Worm (Caenorhabditis elegans) whole organism, mixed stage, embryonic: ENCODE results near the gene nhr-286.

Source experiments
- bed-3 ChIP-seq: fragments of 200-800 bp; sonication (Bioruptor generic); optimal IDR thresholded peaks from 3 replicates; lab custom pipeline; 2018; ENCODE audit warnings: mild to moderate bottlenecking, missing genetic modification characterization, moderate library complexity, missing compliant biosample characterization
- ceh-39 ChIP-seq: fragments of 150-350 bp; optimal IDR thresholded peaks from 2 replicates; lab custom pipeline; 2014; ENCODE audit warnings: missing biosample characterization, missing genetic modification characterization
- ceh-43 ChIP-seq: fragments of 200-800 bp; sonication (Bioruptor generic); optimal IDR thresholded peaks from 2 replicates; lab custom pipeline; 2018; ENCODE audit warnings: mild to moderate bottlenecking, missing genetic modification characterization, moderate library complexity, missing compliant biosample characterization
- ceh-83 ChIP-seq: fragments of 200-800 bp; sonication (Bioruptor generic); optimal IDR thresholded peaks from 2 replicates; lab custom pipeline; 2018; ENCODE audit warnings: mild to moderate bottlenecking, missing genetic modification characterization, missing compliant biosample characterization
- ces-1 ChIP-seq: fragments of 150-350 bp; optimal IDR thresholded peaks from 2 replicates; lab custom pipeline; 2014; ENCODE audit warnings: missing biosample characterization, missing genetic modification reagents, missing genetic modification characterization
- cnd-1 ChIP-seq: fragments of 200-800 bp; sonication (Bioruptor generic); optimal IDR thresholded peaks from 2 replicates; lab custom pipeline; 2018; ENCODE audit warnings: mild to moderate bottlenecking, missing genetic modification characterization, missing compliant biosample characterization
- drap-1 ChIP-seq: fragments of 200-800 bp; sonication (Bioruptor generic); optimal IDR thresholded peaks from 3 replicates; lab custom pipeline; 2018; ENCODE audit warnings: mild to moderate bottlenecking, missing genetic modification characterization, missing compliant biosample characterization
- elt-1 ChIP-seq: sonication (generic microtip); optimal IDR thresholded peaks from 2 replicates; lab custom pipeline; 2017; ENCODE audit warnings: missing genetic modification characterization, mild to moderate bottlenecking, missing compliant biosample characterization, antibody characterized with exemption, moderate library complexity, borderline replicate concordance; ENCODE audit not compliant: insufficient read depth
- elt-3 ChIP-seq: fragments of 150-350 bp; optimal IDR thresholded peaks from 2 replicates; lab custom pipeline; 2014; ENCODE audit warnings: missing biosample characterization, missing genetic modification characterization
- flh-1 ChIP-seq: fragments of 200-800 bp; sonication (Bioruptor generic); optimal IDR thresholded peaks from 2 replicates; lab custom pipeline; 2018; ENCODE audit warnings: mild to moderate bottlenecking, missing genetic modification characterization, moderate library complexity, missing compliant biosample characterization
- ham-2 ChIP-seq: fragments of 200-800 bp; sonication (Bioruptor generic); optimal IDR thresholded peaks from 2 replicates; lab custom pipeline; 2018; ENCODE audit warnings: mild to moderate bottlenecking, missing genetic modification characterization, missing compliant biosample characterization
- hlh-1 ChIP-seq: fragments of 150-350 bp; optimal IDR thresholded peaks from 2 replicates; lab custom pipeline; 2014; ENCODE audit warnings: missing biosample characterization, missing genetic modification reagents, missing genetic modification characterization
- lin-32 ChIP-seq: fragments of 200-800 bp; sonication (Bioruptor generic); optimal IDR thresholded peaks from 2 replicates; lab custom pipeline; 2018; ENCODE audit warnings: mild to moderate bottlenecking, missing genetic modification characterization, missing compliant biosample characterization
- lsy-2 ChIP-seq: fragments of 150-350 bp; optimal IDR thresholded peaks from 2 replicates; lab custom pipeline; 2014; ENCODE audit warnings: missing biosample characterization, missing genetic modification characterization
- mab-5 ChIP-seq: fragments of 150-350 bp; optimal IDR thresholded peaks from 2 replicates; lab custom pipeline; 2014; ENCODE audit warnings: missing biosample characterization, missing genetic modification characterization
- mep-1 ChIP-seq: fragments of 150-350 bp; optimal IDR thresholded peaks from 2 replicates; lab custom pipeline; 2017; ENCODE audit warnings: missing biosample characterization, missing genetic modification reagents, missing genetic modification characterization, inconsistent platforms
- nhr-12 ChIP-seq: fragments of 150-350 bp; optimal IDR thresholded peaks from 2 replicates; lab custom pipeline; 2014; ENCODE audit warnings: missing biosample characterization, missing genetic modification characterization
- nhr-237 ChIP-seq: fragments of 150-350 bp; optimal IDR thresholded peaks from 2 replicates; lab custom pipeline; 2014; ENCODE audit warnings: missing biosample characterization, missing genetic modification characterization
- nhr-28 ChIP-seq: fragments of 150-350 bp; optimal IDR thresholded peaks from 2 replicates; lab custom pipeline; 2014; ENCODE audit warnings: missing biosample characterization, missing genetic modification characterization
- sptf-1 ChIP-seq: sonication (generic microtip); optimal IDR thresholded peaks from 2 replicates; lab custom pipeline; 2017; ENCODE audit warnings: mild to moderate bottlenecking, missing genetic modification characterization, moderate library complexity, missing compliant biosample characterization
- tbx-8 ChIP-seq: fragments of 200-800 bp; sonication (Bioruptor generic); optimal IDR thresholded peaks from 2 replicates; lab custom pipeline; 2018; ENCODE audit warnings: mild to moderate bottlenecking, missing genetic modification characterization, moderate library complexity, missing compliant biosample characterization
- unc-39 ChIP-seq: fragments of 150-350 bp; optimal IDR thresholded peaks from 2 replicates; lab custom pipeline; 2014; ENCODE audit warnings: missing biosample characterization, missing genetic modification characterization
- zip-8 ChIP-seq: fragments of 150-350 bp; optimal IDR thresholded peaks from 2 replicates; lab custom pipeline; 2014; ENCODE audit warnings: missing biosample characterization, missing genetic modification characterization

The nhr-286 gene

DNA sequence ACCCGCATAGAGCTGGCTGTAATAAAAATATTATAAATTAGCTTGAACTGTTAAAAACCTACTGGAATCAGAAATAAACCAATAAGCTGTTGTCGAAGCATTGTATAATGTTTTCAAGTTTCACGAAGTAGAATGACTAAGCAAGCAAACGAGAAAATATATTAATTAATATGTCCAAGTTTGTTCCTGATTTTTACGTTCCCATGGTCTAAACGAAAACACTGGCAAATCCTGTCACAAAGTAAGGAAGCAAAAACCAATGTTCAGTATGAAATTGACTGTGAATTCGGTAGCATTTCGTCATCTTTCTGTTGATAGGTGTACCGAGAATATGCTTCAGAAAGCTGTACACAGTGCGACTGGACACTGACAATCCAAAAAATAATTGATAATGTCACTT, 28.8 kb upstream of the nhr-286 start, which contains the start of gene srx-34:
Gene srx-34 (minus strand): TSS at position 101 of the 400 bp plus-strand sequence.
- TF ChIP-seq nhr-28 (tag; lab: Kevin White, UChicago) = no peak
- no peak for TF ChIP-seq nhr-237 (tag; lab: Kevin White, UChicago)
- no peak for TF ChIP-seq unc-39 (tag; lab: Kevin White, UChicago)

DNA sequence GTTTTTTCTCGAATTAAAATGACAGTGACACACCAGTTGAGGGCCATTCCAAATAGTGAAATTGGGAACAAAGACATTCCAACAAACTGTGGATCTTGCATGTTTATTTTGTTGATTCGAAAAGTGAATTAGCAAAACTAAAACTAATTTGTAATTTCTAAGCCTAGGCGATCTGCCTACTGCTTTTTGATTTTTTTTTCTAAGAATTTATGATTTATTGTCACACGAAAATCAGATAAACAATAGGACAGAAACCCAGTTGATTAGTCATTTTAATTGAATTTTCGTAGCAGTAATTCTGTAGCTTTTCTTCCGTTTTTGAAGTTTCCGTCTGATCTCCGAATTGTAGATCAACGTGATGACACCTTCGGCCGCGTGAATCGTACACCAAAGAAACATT, 27.4 kb upstream of the nhr-286 start, which contains the start of gene srx-33:
Gene srx-33 (minus strand): TSS at position 101 of the 400 bp plus-strand sequence.
- TF ChIP-seq hlh-1 (tag; lab: Kevin White, UChicago) = no peak
- TF ChIP-seq lin-32 (GFP tag; lab: Kevin White, UChicago) = no peak
- TF ChIP-seq ham-2 (GFP tag; lab: Kevin White, UChicago) = no peak

DNA sequence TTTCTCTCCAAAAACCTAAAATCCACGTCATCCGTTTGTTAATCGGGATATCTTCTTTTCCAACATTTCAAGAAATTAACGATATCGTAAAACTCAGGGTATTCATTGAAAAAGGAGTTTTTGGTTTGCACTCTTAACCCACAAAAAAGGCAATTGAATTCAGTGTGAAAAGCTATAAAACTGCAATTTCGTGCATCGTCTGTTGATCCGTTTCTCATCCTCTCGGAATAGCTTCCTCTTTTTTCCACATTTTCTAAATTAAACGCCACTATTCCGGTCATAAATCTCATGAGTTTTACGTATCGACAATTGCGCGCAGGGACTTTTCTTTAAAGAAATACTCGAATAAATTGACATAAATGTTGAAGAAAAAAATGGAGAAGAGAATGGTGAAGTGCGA, 20.8 kb upstream of the nhr-286 start:
- TF ChIP-seq bed-3 (GFP tag; lab: Kevin White, UChicago) (no peak), ceh-43 (GFP tag; lab: Kevin White, UChicago) (no peak), ceh-39 (tag; lab: Kevin White, UChicago) (no peak)

DNA sequence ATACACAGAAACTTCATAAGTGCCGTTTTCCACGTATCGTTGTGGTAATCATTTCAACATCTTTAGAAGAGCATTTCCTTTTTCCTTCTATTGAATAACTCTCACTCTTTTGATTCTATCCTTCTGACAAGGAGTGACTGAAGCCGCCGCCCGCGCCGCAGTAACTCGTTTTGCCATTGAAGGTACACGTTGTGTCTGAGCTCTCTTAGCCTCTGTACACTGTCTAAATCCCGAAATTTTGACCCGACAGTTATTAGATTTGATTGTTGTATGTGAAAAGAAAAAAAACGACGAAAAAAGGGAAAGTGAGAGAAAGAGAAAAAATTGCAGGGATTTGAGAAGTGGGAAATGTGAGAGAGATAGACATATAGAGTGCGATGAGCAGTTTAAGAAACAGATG, 19.9 kb upstream of the nhr-286 start:
- TF ChIP-seq ces-1 (GFP tag; lab: Kevin White, UChicago) (peak; percentile 95), elt-1 (tag; lab: Kevin White, UChicago) (no peak)
- TF ChIP-seq, all 35 proteins: peak for 1

DNA sequence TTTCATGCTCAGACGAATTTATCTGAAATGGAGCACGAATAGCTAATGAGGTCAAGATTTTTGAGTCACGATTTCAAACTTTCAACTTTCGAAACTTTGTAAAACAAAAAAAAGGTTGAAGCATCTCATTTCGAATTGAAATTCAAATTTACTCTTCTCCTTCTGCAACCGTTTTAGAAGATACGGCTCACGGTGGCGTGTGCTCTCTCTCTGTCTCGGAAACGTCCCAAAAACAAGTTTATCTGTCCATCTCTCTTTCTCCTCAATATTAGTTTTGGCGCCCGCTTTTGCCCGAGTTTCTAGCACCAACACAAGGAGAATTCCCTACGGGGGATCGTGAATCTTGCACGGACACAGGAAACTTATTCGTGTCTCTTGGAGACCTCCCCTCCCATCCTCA, 19.0 kb upstream of the nhr-286 start:
- TF ChIP-seq flh-1 (GFP tag; lab: Kevin White, UChicago) = no peak
- TF ChIP-seq nhr-237 (tag; lab: Kevin White, UChicago) = no peak
- no peak for TF ChIP-seq nhr-12
- TF ChIP-seq sptf-1 (tag; lab: Kevin White, UChicago) = no peak
- no peak for TF ChIP-seq tbx-8 (GFP tag; lab: Kevin White, UChicago)
- no peak for TF ChIP-seq ceh-83 (GFP tag; lab: Kevin White, UChicago)
- TF ChIP-seq ces-1 (GFP tag; lab: Kevin White, UChicago) = peak; percentile 21

DNA sequence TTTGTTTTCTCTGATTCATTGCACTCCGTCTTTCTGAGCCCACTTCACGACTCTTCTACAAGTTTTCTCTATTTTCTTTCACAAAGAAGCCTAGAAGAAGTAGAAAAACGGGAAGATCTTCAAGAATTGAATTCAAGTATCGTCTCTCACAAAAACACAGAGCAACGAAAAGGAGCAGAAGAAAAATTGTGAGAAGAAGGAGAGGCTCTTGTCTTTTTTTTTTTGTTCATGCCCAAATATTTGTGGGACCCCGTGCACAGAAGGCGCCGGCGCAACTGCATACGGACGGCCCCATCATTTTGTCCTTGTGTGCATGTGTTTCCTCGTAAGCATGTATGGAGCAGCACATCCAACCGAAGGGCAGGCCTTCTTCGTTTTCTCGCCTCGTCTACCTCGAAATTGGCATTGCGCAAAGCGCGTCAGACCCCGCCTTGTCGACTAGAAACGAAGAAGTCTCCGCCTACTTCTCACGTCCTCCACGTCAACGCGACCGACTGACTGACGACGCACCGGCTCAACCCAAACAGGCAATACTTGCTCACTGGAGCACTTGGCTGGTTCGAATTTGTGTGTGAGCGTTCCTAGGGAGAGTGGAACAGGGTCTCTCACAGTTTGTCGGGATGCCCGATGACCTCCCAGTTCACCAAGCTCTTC, 15.2 kb upstream of the nhr-286 start:
- TF ChIP-seq drap-1 (no peak), elt-1 (tag; lab: Kevin White, UChicago) (no peak)

DNA sequence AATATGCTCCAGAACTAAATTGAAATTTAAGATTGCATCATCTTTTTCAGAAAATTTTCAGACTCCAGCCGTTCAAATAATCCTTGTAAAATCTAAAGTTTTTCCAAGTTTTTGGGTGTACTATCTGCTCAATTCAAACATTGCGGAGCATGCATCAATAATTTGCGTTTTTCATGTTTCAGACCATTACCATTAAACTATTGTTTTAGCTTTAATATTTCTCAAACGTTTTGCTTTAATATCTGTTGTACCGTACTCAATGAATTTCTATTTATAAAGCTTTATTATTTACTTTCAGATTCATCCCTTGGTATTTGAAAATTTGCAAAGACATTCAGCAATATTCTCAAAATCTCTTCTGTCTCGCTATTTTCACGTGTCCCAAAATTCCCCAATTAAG, 11.8 kb upstream of the nhr-286 start, which contains the start of gene odr-2:
Gene odr-2 (plus strand): TSS at position 301 of the 400 bp plus-strand sequence.
- TF ChIP-seq zip-8 (tag; lab: Kevin White, UChicago) = no peak

DNA sequence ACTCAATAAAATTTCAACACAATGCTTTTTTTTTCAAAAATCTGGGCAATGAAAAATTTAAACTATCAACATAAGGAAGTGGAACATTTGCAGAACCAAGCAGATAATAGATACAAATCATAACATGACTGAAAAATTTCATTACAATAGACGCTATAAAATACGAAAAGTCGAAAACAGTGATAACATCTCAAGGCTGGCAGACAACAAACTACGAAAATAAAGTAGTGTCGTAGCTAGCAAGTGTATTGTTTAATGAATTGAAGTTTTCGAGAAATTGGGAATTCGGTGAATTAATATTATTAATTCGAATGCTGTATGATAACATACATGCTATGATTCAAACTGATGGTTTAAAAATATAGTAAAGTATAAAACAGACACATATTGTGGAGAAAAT, 5.4 kb upstream of the nhr-286 start:
- TF ChIP-seq ceh-39 (tag; lab: Kevin White, UChicago) = no peak
- TF ChIP-seq ham-2 (GFP tag; lab: Kevin White, UChicago) = no peak
- TF ChIP-seq mep-1 = no peak
- TF ChIP-seq sptf-1 (tag; lab: Kevin White, UChicago) = no peak
- no peak for TF ChIP-seq drap-1
- TF ChIP-seq ceh-43 (GFP tag; lab: Kevin White, UChicago) = no peak
- TF ChIP-seq bed-3 (GFP tag; lab: Kevin White, UChicago) = no peak
- no peak for TF ChIP-seq lsy-2 (tag; lab: Kevin White, UChicago)
- TF ChIP-seq cnd-1 = no peak
- TF ChIP-seq elt-3 (tag; lab: Kevin White, UChicago) = no peak
- no peak for TF ChIP-seq mab-5 (tag; lab: Kevin White, UChicago)
